Fruit fly (Drosophila melanogaster): ENCODE results near the gene CG34124.

CG34124 gene

dm6 chr2L:5003670-5004453, 45.7 kb downstream of the CG34124 start (continued):
- TF ChIP-seq CG31365 (tag; optimal IDR thresholded peaks at IDR 0.05) (peak; percentile 81), CG8944 (GFP tag; optimal IDR thresholded peaks at IDR 0.05) (no peak)

DNA sequence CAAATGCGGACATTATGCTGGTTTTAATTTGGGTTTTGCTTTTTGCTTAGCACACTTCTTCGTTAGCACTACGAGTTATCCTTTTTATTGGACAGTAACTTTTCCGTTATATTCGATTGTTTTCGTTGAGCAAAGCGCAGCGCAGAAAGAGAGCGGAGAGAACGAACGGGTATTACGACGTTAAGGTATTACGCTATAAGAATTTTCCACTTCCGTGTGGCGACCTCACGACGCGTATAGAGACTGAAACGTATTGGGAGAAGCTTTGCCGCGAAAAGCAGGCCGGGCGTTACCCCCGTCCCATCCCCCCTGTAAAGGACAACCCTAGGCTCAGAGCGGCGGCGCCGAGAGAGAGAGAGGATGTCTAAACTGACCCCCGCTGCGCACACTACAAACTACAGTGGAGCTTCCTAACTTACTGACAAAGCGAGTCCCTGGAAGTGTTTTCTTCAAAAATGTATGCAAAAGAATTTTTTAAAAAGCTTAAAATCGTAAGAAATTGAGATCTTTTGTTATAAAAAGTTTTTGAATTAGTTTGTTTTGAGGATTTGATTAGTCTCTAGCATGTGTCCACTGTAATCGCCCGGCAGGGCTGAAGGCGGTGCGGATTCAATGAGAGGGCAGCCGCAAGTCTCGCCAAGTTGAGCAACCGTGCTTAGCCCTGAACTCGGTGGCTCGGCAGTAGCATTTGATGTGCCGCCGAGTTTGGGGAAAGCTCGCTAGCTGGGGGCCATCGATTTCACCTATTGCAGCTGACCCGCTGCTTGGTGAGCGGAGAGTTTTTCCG, 46.7 kb downstream of the CG34124 start:
- TF ChIP-seq cato (GFP tag; optimal IDR thresholded peaks at IDR 0.05; ENCODE audit: borderline replicate concordance) (peak; percentile 77), Sry-δ (GFP tag; optimal IDR thresholded peaks at IDR 0.05) (peak; percentile 69), CG12391 (tag; optimal IDR thresholded peaks at IDR 0.05) (peak; percentile 93), ara (GFP tag; IDR thresholded peaks at IDR 0.05) (peak; percentile 92), Fer3 (tag; optimal IDR thresholded peaks at IDR 0.05) (peak; percentile 97), HmgZ (tag; optimal IDR thresholded peaks at IDR 0.05) (peak; percentile 96), E2f1 (GFP tag; IDR thresholded peaks at IDR 0.05) (peak; percentile 95), Ada2b (GFP tag; IDR thresholded peaks at IDR 0.05) (peak; percentile 98), CG7987 (GFP tag; optimal IDR thresholded peaks at IDR 0.05) (peak; percentile 89), sob (GFP tag; IDR thresholded peaks at IDR 0.05) (peak; percentile 98), Opbp (GFP tag; IDR thresholded peaks at IDR 0.05; ENCODE audit: partially characterized antibody) (no peak), CG4617 (GFP tag; optimal IDR thresholded peaks at IDR 0.05; ENCODE audit: borderline replicate concordance) (peak; percentile 78), CG14441 (GFP tag; IDR thresholded peaks at IDR 0.05) (peak; percentile 96), HmgD (GFP tag; optimal IDR thresholded peaks at IDR 0.05) (peak; percentile 92), Dbx (GFP tag; IDR thresholded peaks at IDR 0.05) (peak; percentile 98), CG8281 (tag; optimal IDR thresholded peaks at IDR 0.05) (peak; percentile 84), CG6813 (GFP tag; optimal IDR thresholded peaks at IDR 0.05) (peak; percentile 94), CG17385 (GFP tag; optimal IDR thresholded peaks at IDR 0.05) (peak; percentile 91), Hr51 (GFP tag; optimal IDR thresholded peaks at IDR 0.05) (peak; percentile 92 to 93), her (GFP tag; optimal IDR thresholded peaks at IDR 0.05) (peak; percentile 95), CG3065 (GFP tag; optimal IDR thresholded peaks at IDR 0.05) (peak; percentile 68), CG1602 (GFP tag; optimal IDR thresholded peaks at IDR 0.05) (peak; percentile 89), sima (GFP tag; optimal IDR thresholded peaks at IDR 0.05) (peak; percentile 87), CG33557 (GFP tag; optimal IDR thresholded peaks at IDR 0.05) (peak; percentile 67), B-H1 (GFP tag; IDR thresholded peaks at IDR 0.05) (peak; percentile 90), CG1832 (GFP tag; optimal IDR thresholded peaks at IDR 0.05) (peak; percentile 30), fd102C (GFP tag; optimal IDR thresholded peaks at IDR 0.05) (no peak), cg (GFP tag; optimal IDR thresholded peaks at IDR 0.05) (no peak), Trl (optimal IDR thresholded peaks at IDR 0.05) (peak; percentile 34 to 48), Trl (GFP tag; optimal IDR thresholded peaks at IDR 0.05) (peak; percentile 92), grn (GFP tag; optimal IDR thresholded peaks at IDR 0.05) (peak; percentile 60), CG7372 (GFP tag; IDR thresholded peaks at IDR 0.05) (peak; percentile 94), Sin3A (optimal IDR thresholded peaks at IDR 0.05) (no peak), CG18476 (GFP tag; optimal IDR thresholded peaks at IDR 0.05) (peak; percentile 91), CG12659 (GFP tag; optimal IDR thresholded peaks at IDR 0.05) (peak; percentile 96), CG14710 (tag; optimal IDR thresholded peaks at IDR 0.05) (peak; percentile 84), CG1024 (GFP tag; IDR thresholded peaks at IDR 0.05) (peak; percentile 87), CTCF (GFP tag; optimal IDR thresholded peaks at IDR 0.05) (peak; percentile 33), sqz (GFP tag; optimal IDR thresholded peaks at IDR 0.05) (peak; percentile 81), Dip2 (GFP tag; IDR thresholded peaks at IDR 0.05) (peak; percentile 57), da (GFP tag; optimal IDR thresholded peaks at IDR 0.05) (peak; percentile 78), CG11696 (GFP tag; IDR thresholded peaks at IDR 0.05) (peak; percentile 85), CG16863 (GFP tag; optimal IDR thresholded peaks at IDR 0.05) (peak; percentile 95), row (GFP tag; IDR thresholded peaks at IDR 0.05) (peak; percentile 98), h (optimal IDR thresholded peaks at IDR 0.05) (no peak)

Measured in whole organism, embryonic.